Worm (Caenorhabditis elegans) whole organism, L4 larva: ENCODE data around the gene C08B6.10.

Experiments
- aly-2 ChIP-seq: sonication (generic microtip); optimal IDR thresholded peaks from 2 replicates; lab custom pipeline; 2018; ENCODE audit warnings: missing biosample characterization, missing genetic modification characterization
- ctbp-1 ChIP-seq: fragments of 200-800 bp; sonication (Bioruptor generic); IDR thresholded peaks from 2 replicates; pipeline ENCODE4 v1.3.6; 2022; ENCODE audit warnings: missing genetic modification reagents, missing genetic modification characterization, missing compliant biosample characterization
- lin-39 ChIP-seq: fragments of 150-350 bp; optimal IDR thresholded peaks from 2 replicates; lab custom pipeline; 2014; ENCODE audit warnings: missing biosample characterization, missing genetic modification reagents, missing genetic modification characterization
- mdl-1 ChIP-seq, 2 experiments: fragments of 150-350 bp in 1 of 2; sonication (generic microtip) in 1 of 2; optimal IDR thresholded peaks; 2 replicates each; lab custom pipeline; 2014 to 2017; ENCODE audit warnings: missing biosample characterization in 2 of 2, missing genetic modification characterization in 2 of 2

- TF ChIP-seq mdl-1 (tag; optimal IDR thresholded peaks at IDR 0.05; lab: Kevin White, UChicago) (no peak), lin-39 (tag; lab: Kevin White, UChicago) (no peak), ctbp-1 (GFP tag; lab: Robert Waterston, UW) (no peak), aly-2 (tag; lab: Kevin White, UChicago) (no peak)
Measured at ce11 chrV:10158528-10158927, 33.2 kb downstream of the C08B6.10 start, which contains the start of gene srsx-30.
